Worm (Caenorhabditis elegans) whole organism, L4/young adult: ENCODE data around the gene T09A5.14.

Experiments used
- W03F9.2 ChIP-seq: fragments of 150-350 bp; optimal IDR thresholded peaks from 2 replicates; lab custom pipeline; 2014; ENCODE audit warnings: missing biosample characterization, missing genetic modification characterization
- dao-5 ChIP-seq: sonication (generic microtip); optimal IDR thresholded peaks from 2 replicates; lab custom pipeline; 2016; ENCODE audit warnings: missing genotype, missing genetic modification characterization, moderate library complexity, missing compliant biosample characterization

ce11 chrII:7832054-7832453 is at the start of gene T09A5.14:
- no peak for TF ChIP-seq W03F9.2
- no peak for TF ChIP-seq dao-5 (tag; lab: Kevin White, UChicago)
